Worm (Caenorhabditis elegans) whole organism, mixed stage, embryonic: Measurements from ENCODE around the gene T28A8.2.
"Not testable (repeated sequence)": the region's sequence is repeated elsewhere in the genome, so short reads cannot be mapped to it uniquely, and the experiment has no call there.

Source experiments
- M03D4.4 ChIP-seq: sonication (generic microtip); optimal IDR thresholded peaks from 2 replicates; lab custom pipeline; 2017; ENCODE audit warnings: mild to moderate bottlenecking, missing genetic modification characterization, missing compliant biosample characterization
- blmp-1 ChIP-seq: fragments of 150-350 bp; optimal IDR thresholded peaks from 2 replicates; lab custom pipeline; 2014; ENCODE audit warnings: missing biosample characterization, missing genetic modification characterization
- ceh-39 ChIP-seq: fragments of 150-350 bp; optimal IDR thresholded peaks from 2 replicates; lab custom pipeline; 2014; ENCODE audit warnings: missing biosample characterization, missing genetic modification characterization
- ceh-43 ChIP-seq: fragments of 200-800 bp; sonication (Bioruptor generic); optimal IDR thresholded peaks from 2 replicates; lab custom pipeline; 2018; ENCODE audit warnings: mild to moderate bottlenecking, missing genetic modification characterization, moderate library complexity, missing compliant biosample characterization
- ceh-83 ChIP-seq: fragments of 200-800 bp; sonication (Bioruptor generic); optimal IDR thresholded peaks from 2 replicates; lab custom pipeline; 2018; ENCODE audit warnings: mild to moderate bottlenecking, missing genetic modification characterization, missing compliant biosample characterization
- ces-1 ChIP-seq: fragments of 150-350 bp; optimal IDR thresholded peaks from 2 replicates; lab custom pipeline; 2014; ENCODE audit warnings: missing biosample characterization, missing genetic modification reagents, missing genetic modification characterization
- cnd-1 ChIP-seq: fragments of 200-800 bp; sonication (Bioruptor generic); optimal IDR thresholded peaks from 2 replicates; lab custom pipeline; 2018; ENCODE audit warnings: mild to moderate bottlenecking, missing genetic modification characterization, missing compliant biosample characterization
- drap-1 ChIP-seq: fragments of 200-800 bp; sonication (Bioruptor generic); optimal IDR thresholded peaks from 3 replicates; lab custom pipeline; 2018; ENCODE audit warnings: mild to moderate bottlenecking, missing genetic modification characterization, missing compliant biosample characterization
- elt-1 ChIP-seq: sonication (generic microtip); optimal IDR thresholded peaks from 2 replicates; lab custom pipeline; 2017; ENCODE audit warnings: missing genetic modification characterization, mild to moderate bottlenecking, missing compliant biosample characterization, antibody characterized with exemption, moderate library complexity, borderline replicate concordance; ENCODE audit not compliant: insufficient read depth
- elt-3 ChIP-seq: fragments of 150-350 bp; optimal IDR thresholded peaks from 2 replicates; lab custom pipeline; 2014; ENCODE audit warnings: missing biosample characterization, missing genetic modification characterization
- ham-2 ChIP-seq: fragments of 200-800 bp; sonication (Bioruptor generic); optimal IDR thresholded peaks from 2 replicates; lab custom pipeline; 2018; ENCODE audit warnings: mild to moderate bottlenecking, missing genetic modification characterization, missing compliant biosample characterization
- lin-32 ChIP-seq: fragments of 200-800 bp; sonication (Bioruptor generic); optimal IDR thresholded peaks from 2 replicates; lab custom pipeline; 2018; ENCODE audit warnings: mild to moderate bottlenecking, missing genetic modification characterization, missing compliant biosample characterization
- lsy-2 ChIP-seq: fragments of 150-350 bp; optimal IDR thresholded peaks from 2 replicates; lab custom pipeline; 2014; ENCODE audit warnings: missing biosample characterization, missing genetic modification characterization
- mab-5 ChIP-seq: fragments of 150-350 bp; optimal IDR thresholded peaks from 2 replicates; lab custom pipeline; 2014; ENCODE audit warnings: missing biosample characterization, missing genetic modification characterization
- mep-1 ChIP-seq: fragments of 150-350 bp; optimal IDR thresholded peaks from 2 replicates; lab custom pipeline; 2017; ENCODE audit warnings: missing biosample characterization, missing genetic modification reagents, missing genetic modification characterization, inconsistent platforms
- mls-2 ChIP-seq: sonication (generic microtip); optimal IDR thresholded peaks from 2 replicates; lab custom pipeline; 2016; ENCODE audit warnings: mild to moderate bottlenecking, missing genetic modification characterization, moderate library complexity, missing compliant biosample characterization
- nhr-2 ChIP-seq: fragments of 150-350 bp; optimal IDR thresholded peaks from 2 replicates; lab custom pipeline; 2014; ENCODE audit warnings: missing biosample characterization, missing genetic modification characterization
- nhr-237 ChIP-seq: fragments of 150-350 bp; optimal IDR thresholded peaks from 2 replicates; lab custom pipeline; 2014; ENCODE audit warnings: missing biosample characterization, missing genetic modification characterization
- nhr-28 ChIP-seq: fragments of 150-350 bp; optimal IDR thresholded peaks from 2 replicates; lab custom pipeline; 2014; ENCODE audit warnings: missing biosample characterization, missing genetic modification characterization
- nhr-76 ChIP-seq: sonication (generic microtip); optimal IDR thresholded peaks from 2 replicates; lab custom pipeline; 2017; ENCODE audit warnings: missing biosample characterization, missing genetic modification characterization
- pha-4 ChIP-seq: fragments of 150-350 bp; optimal IDR thresholded peaks from 2 replicates; lab custom pipeline; 2018; ENCODE audit warnings: missing biosample characterization, missing genetic modification reagents, missing genetic modification characterization
- sem-2 ChIP-seq: fragments of 200-800 bp; sonication (Bioruptor generic); optimal IDR thresholded peaks from 2 replicates; lab custom pipeline; 2018; ENCODE audit warnings: mild to moderate bottlenecking, missing genetic modification characterization, missing compliant biosample characterization
- snpc-4 ChIP-seq: fragments of 150-350 bp; optimal IDR thresholded peaks from 2 replicates; lab custom pipeline; 2014; ENCODE audit warnings: missing biosample characterization, missing genetic modification characterization
- sptf-1 ChIP-seq: sonication (generic microtip); optimal IDR thresholded peaks from 2 replicates; lab custom pipeline; 2017; ENCODE audit warnings: mild to moderate bottlenecking, missing genetic modification characterization, moderate library complexity, missing compliant biosample characterization
- tbx-8 ChIP-seq: fragments of 200-800 bp; sonication (Bioruptor generic); optimal IDR thresholded peaks from 2 replicates; lab custom pipeline; 2018; ENCODE audit warnings: mild to moderate bottlenecking, missing genetic modification characterization, moderate library complexity, missing compliant biosample characterization
- unc-62 ChIP-seq: fragments of 150-350 bp; optimal IDR thresholded peaks from 2 replicates; lab custom pipeline; 2014; ENCODE audit warnings: missing biosample characterization, missing genetic modification reagents, missing genetic modification characterization
- zip-8 ChIP-seq: fragments of 150-350 bp; optimal IDR thresholded peaks from 2 replicates; lab custom pipeline; 2014; ENCODE audit warnings: missing biosample characterization, missing genetic modification characterization
- ztf-11 ChIP-seq: fragments of 150-350 bp; optimal IDR thresholded peaks from 2 replicates; lab custom pipeline; 2014; ENCODE audit warnings: missing biosample characterization, missing genetic modification characterization

T28A8.2 gene

DNA sequence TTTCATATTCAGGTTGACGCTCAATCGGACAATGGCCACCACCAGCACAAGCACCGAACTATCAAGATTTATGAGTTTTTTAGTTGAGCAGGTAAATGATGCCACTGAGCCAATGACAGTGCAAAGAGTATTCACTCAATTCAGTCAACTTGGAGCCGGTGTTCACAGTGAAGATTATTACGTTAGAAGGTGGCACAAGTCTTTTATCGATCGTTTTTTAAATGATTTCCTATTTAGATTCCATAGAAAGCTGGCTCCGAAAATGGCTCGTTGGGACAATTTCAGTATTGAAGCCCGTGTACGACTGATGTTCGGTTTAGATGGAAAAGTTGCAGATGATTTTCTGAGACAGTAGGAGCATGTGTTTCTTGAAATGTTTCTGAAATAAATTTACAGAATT is 6.1 kb upstream of the T28A8.2 start, which contains the start of gene T28A8.5:
TSS of gene T28A8.5 (plus strand) at position 32 of the 400 bp plus-strand sequence.
- TF ChIP-seq mls-2 (tag; lab: Kevin White, UChicago) (no peak), nhr-28 (tag; lab: Kevin White, UChicago) (no peak), snpc-4 (no peak), lin-32 (GFP tag; lab: Kevin White, UChicago) (no peak), ces-1 (GFP tag; lab: Kevin White, UChicago) (no peak), nhr-237 (tag; lab: Kevin White, UChicago) (no peak), blmp-1 (tag; lab: Kevin White, UChicago) (no peak), ceh-43 (GFP tag; lab: Kevin White, UChicago) (no peak), elt-3 (tag; lab: Kevin White, UChicago) (no peak), cnd-1 (tag; lab: Kevin White, UChicago) (no peak), mep-1 (tag; lab: Kevin White, UChicago) (no peak), nhr-76 (tag; lab: Kevin White, UChicago) (no peak), M03D4.4 (tag; lab: Kevin White, UChicago) (no peak), drap-1 (no peak), tbx-8 (no peak), lsy-2 (tag; lab: Kevin White, UChicago) (no peak), unc-62 (GFP tag; lab: Kevin White, UChicago) (no peak)

DNA sequence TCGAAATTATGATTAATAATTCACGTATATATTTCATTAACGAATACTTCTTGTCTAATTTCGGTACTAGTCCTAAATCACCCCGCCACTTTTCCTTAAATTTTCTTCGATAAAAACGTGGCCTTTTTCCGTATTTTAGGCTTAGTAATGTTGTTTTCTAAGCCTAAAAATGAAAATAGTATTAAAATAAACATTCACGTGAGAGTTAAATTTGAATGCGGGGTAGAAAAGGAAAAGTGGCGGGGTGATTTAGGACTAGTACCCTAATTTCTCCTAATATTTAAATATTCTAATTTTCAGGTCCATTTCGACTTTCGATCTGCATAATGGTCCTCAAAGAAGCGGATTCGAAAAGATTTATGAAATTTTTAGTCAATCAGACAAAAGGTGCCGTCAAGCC is 3.4 kb upstream of the T28A8.2 start, which contains the start of gene T28A8.6:
TSS of gene T28A8.6 (plus strand) at position 301 of the 400 bp plus-strand sequence.
- TF ChIP-seq elt-3 (tag; lab: Kevin White, UChicago); drap-1; nhr-2 (tag; lab: Kevin White, UChicago): not testable (repeated sequence)

DNA sequence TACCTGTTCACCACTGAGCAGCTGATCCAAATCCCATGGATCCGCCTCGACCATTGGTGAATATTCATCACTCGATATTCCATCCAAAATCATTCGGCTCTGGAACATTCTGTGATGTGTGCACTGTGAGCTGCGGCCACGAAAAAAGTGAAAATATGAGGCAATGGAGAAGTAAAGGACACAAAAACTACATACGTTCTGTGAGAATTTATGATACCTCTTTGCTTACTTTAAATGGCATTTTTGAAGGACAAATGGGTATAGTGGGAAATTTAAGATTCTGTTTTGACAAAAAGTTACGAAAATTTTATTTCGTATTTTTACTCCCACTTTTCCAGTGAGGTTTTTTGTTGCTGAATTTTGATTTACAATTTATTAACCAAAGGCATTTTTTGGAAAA is 3.1 kb downstream of the T28A8.2 start, which contains the start of gene twk-40:
TSS of gene twk-40 (minus strand) at position 101 of the 400 bp plus-strand sequence.
- TF ChIP-seq ceh-83 (GFP tag; lab: Kevin White, UChicago): no peak
- TF ChIP-seq zip-8 (tag; lab: Kevin White, UChicago): no peak
- TF ChIP-seq ztf-11: no peak
- TF ChIP-seq mls-2 (tag; lab: Kevin White, UChicago): no peak
- no peak for TF ChIP-seq ham-2
- no peak for TF ChIP-seq cnd-1 (tag; lab: Kevin White, UChicago)
- TF ChIP-seq M03D4.4 (tag; lab: Kevin White, UChicago): no peak
- TF ChIP-seq, all 35 proteins: peak for 0

DNA sequence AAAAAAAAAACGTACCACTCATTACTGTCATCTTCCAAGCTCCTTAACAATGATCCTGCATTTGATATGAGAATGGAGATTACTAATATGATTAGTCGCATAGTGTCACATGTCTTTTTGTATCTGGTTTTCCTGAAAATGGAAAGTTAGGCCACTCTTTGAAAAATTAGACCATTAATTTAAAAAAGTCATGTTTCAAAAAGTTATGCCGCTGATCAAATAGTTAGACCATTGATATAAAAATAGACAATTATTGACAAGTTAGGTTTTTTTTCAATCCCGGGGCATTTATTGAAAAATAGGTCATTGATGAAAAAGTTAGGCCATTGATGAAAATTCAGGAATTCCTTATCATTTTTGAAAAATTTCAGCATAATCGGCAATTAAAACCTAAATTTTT is 11.4 kb downstream of the T28A8.2 start, which contains the start of gene acc-4:
TSS of gene acc-4 (minus strand) at position 101 of the 400 bp plus-strand sequence.
- TF ChIP-seq tbx-8 (no peak), ceh-43 (GFP tag; lab: Kevin White, UChicago) (no peak), M03D4.4 (tag; lab: Kevin White, UChicago) (no peak), snpc-4 (no peak), lin-32 (GFP tag; lab: Kevin White, UChicago) (no peak), ces-1 (GFP tag; lab: Kevin White, UChicago) (no peak), elt-3 (tag; lab: Kevin White, UChicago) (no peak), ham-2 (no peak), cnd-1 (tag; lab: Kevin White, UChicago) (no peak), drap-1 (no peak), nhr-28 (tag; lab: Kevin White, UChicago) (no peak), sem-2 (no peak), elt-1 (tag; lab: Kevin White, UChicago) (no peak), pha-4 (tag; lab: Kevin White, UChicago) (no peak), mls-2 (tag; lab: Kevin White, UChicago) (no peak), nhr-2 (tag; lab: Kevin White, UChicago) (no peak), mep-1 (tag; lab: Kevin White, UChicago) (no peak), unc-62 (GFP tag; lab: Kevin White, UChicago) (no peak), mab-5 (tag; lab: Kevin White, UChicago) (no peak), sptf-1 (no peak)

DNA sequence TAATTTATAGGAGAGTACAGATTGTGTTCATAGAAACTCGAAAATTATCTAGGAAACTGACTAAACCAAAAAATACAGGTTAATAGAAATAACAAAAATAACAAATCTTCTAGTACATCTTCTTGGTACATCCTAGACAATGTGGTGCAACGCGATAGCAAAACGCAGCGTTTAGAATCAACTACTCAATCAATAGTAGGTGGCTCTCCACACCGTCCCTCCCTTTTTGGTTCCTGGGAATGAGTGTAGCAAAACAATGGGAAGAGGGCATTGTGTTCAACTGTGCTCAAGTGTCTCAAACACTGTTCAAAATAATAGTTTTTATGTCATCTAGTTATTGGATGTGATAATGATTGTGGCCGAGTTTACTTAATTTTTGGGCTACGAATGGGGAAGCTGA is 18.8 kb downstream of the T28A8.2 start, which contains the start of gene T27E9.6:
TSS of gene T27E9.6 (minus strand) at position 101 of the 400 bp plus-strand sequence.
- no peak for TF ChIP-seq nhr-2 (tag; lab: Kevin White, UChicago)
- TF ChIP-seq lin-32 (GFP tag; lab: Kevin White, UChicago): no peak
- TF ChIP-seq unc-62 (GFP tag; lab: Kevin White, UChicago): no peak
- TF ChIP-seq ceh-39: no peak
- TF ChIP-seq M03D4.4 (tag; lab: Kevin White, UChicago): no peak
- no peak for TF ChIP-seq elt-1 (tag; lab: Kevin White, UChicago)
- TF ChIP-seq, all 35 proteins: peak for 0
